Worm (Caenorhabditis elegans): ENCODE measurements around the gene C34F11.2.

C34F11.2 gene

ce11 chrII:5228662-5229061 lies 16.6 kb downstream of the C34F11.2 start:
- TF ChIP-seq sdz-12 (GFP tag; optimal IDR thresholded peaks at IDR 0.05), result no peak
- TF ChIP-seq unc-62 (GFP tag; optimal IDR thresholded peaks at IDR 0.05 in 1 of 2), result peak in 1 of 2 experiments; percentile 13
- TF ChIP-seq unc-62 (tag; optimal IDR thresholded peaks at IDR 0.05), result no peak
- no peak for TF ChIP-seq lin-15B (tag; optimal IDR thresholded peaks at IDR 0.05)
- TF ChIP-seq ceh-20 (GFP tag; IDR thresholded peaks at IDR 0.05), result no peak

- TF ChIP-seq nhr-10 (tag; optimal IDR thresholded peaks at IDR 0.05) (no peak), daf-19 (GFP tag; conservative IDR thresholded peaks at IDR 0.05) (no peak), fos-1 (tag; optimal IDR thresholded peaks at IDR 0.05) (no peak), lin-38 (GFP tag; IDR thresholded peaks at IDR 0.05) (no peak), nhr-77 (tag; optimal IDR thresholded peaks at IDR 0.05) (no peak), ctbp-1 (GFP tag; IDR thresholded peaks at IDR 0.05) (no peak), ZK337.2 (GFP tag; IDR thresholded peaks at IDR 0.05) (no peak), gei-8 (GFP tag; optimal IDR thresholded peaks at IDR 0.05) (no peak), Y5F2A.4 (GFP tag; optimal IDR thresholded peaks at IDR 0.05) (no peak), aly-2 (tag; optimal IDR thresholded peaks at IDR 0.05) (no peak), tag-97 (GFP tag; IDR thresholded peaks at IDR 0.05) (no peak), F49E8.2 (tag; optimal IDR thresholded peaks at IDR 0.05; ENCODE audit: borderline replicate concordance) (no peak)
Measured at ce11 chrII:5229596-5229995, 17.5 kb downstream of the C34F11.2 start, which contains the start of gene EGAP2.2. Gene EGAP2.2, plus strand, starts transcription at chrII:5229896.

- TF ChIP-seq lin-1 (GFP tag; IDR thresholded peaks at IDR 0.05), result no peak
Measured at ce11 chrII:5231111-5231510, 19.0 kb downstream of the C34F11.2 start, which contains the start of gene EGAP2.1. Gene EGAP2.1, plus strand, starts transcription at chrII:5231411.

ce11 chrII:5234728-5235127 lies 22.7 kb downstream of the C34F11.2 start:
- no peak for TF ChIP-seq lin-13 (GFP tag; optimal IDR thresholded peaks at IDR 0.05)
- TF ChIP-seq egl-27 (tag; optimal IDR thresholded peaks at IDR 0.05), result no peak
- peak; percentile 2 for TF ChIP-seq dve-1 (tag; optimal IDR thresholded peaks at IDR 0.05; ENCODE audit: insufficient read depth)
- no peak for TF ChIP-seq ZK337.2 (GFP tag; IDR thresholded peaks at IDR 0.05)
- TF ChIP-seq daf-16 (GFP tag; optimal IDR thresholded peaks at IDR 0.05), result no peak
- TF ChIP-seq daf-16 (tag; optimal IDR thresholded peaks at IDR 0.05), result peak; percentile 10
- TF ChIP-seq hlh-11 (tag; optimal IDR thresholded peaks at IDR 0.05), result peak; percentile 30
- no peak for TF ChIP-seq T26A8.4 (GFP tag; IDR thresholded peaks at IDR 0.05)
- no peak for TF ChIP-seq F44E2.7 (GFP tag; IDR thresholded peaks at IDR 0.05)
- no peak for TF ChIP-seq ceh-44 (GFP tag; IDR thresholded peaks at IDR 0.05)
- no peak for TF ChIP-seq spr-3 (GFP tag; optimal IDR thresholded peaks at IDR 0.05)
- TF ChIP-seq nhr-28 (tag; optimal IDR thresholded peaks at IDR 0.05), result peak; percentile 14
- no peak for TF ChIP-seq php-3 (GFP tag; IDR thresholded peaks at IDR 0.05)
- no peak for TF ChIP-seq set-16 (GFP tag; IDR thresholded peaks at IDR 0.05)
- TF ChIP-seq dmd-6 (GFP tag; IDR thresholded peaks at IDR 0.05), result 0 out of 2 replicates have a peak, but pooled peaks have one; percentile 7
- TF ChIP-seq ceh-28 (tag; optimal IDR thresholded peaks at IDR 0.05), result no peak
- TF ChIP-seq zip-2 (tag; optimal IDR thresholded peaks at IDR 0.05), result no peak
- TF ChIP-seq pqm-1 (tag; optimal IDR thresholded peaks at IDR 0.05), result peak; percentile 41

DNA sequence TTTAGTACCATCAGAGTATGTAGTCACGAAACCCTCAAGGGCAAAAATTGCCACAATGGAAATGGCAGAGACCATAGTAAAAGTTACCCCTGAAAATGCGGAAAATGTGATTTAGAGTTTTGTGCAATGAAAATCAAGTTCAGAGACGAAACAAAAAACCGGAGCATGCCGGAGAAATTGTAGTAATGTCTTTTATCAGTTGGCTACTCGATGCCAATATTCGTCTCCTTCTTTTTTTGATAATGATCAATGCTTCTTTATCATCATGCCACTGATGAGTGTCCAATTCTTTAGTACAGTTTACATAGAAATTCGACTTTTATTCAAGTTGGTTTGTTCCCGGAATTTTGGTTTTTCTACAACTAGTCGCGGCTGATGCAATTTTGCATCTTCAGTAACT lies 23.7 kb downstream of the C34F11.2 start, which contains the start of gene pho-1:
pho-1 (minus strand) TSS at position 89 of the 400 bp plus-strand sequence.
- TF ChIP-seq pqm-1 (tag; optimal IDR thresholded peaks at IDR 0.05) (peak; percentile 66), nhr-102 (tag; optimal IDR thresholded peaks at IDR 0.05) (no peak), unc-130 (GFP tag; optimal IDR thresholded peaks at IDR 0.05) (no peak), php-3 (GFP tag; IDR thresholded peaks at IDR 0.05) (peak; percentile 23; the same call in 1 of the 2 replicates), daf-16 (GFP tag; optimal IDR thresholded peaks at IDR 0.05) (no peak), daf-16 (tag; optimal IDR thresholded peaks at IDR 0.05) (peak; percentile 28), dmd-6 (GFP tag; IDR thresholded peaks at IDR 0.05) (peak; percentile 39; the same call in 1 of the 2 replicates), nhr-28 (tag; optimal IDR thresholded peaks at IDR 0.05) (peak; percentile 67), ztf-11 (tag; optimal IDR thresholded peaks at IDR 0.05) (no peak), dve-1 (tag; optimal IDR thresholded peaks at IDR 0.05; ENCODE audit: insufficient read depth) (peak; percentile 29), hlh-11 (tag; optimal IDR thresholded peaks at IDR 0.05) (peak; percentile 41)

Measured in whole organism, L4 larva.